Fruit fly (Drosophila melanogaster): ENCODE results near the gene CG6763.

The CG6763 gene

DNA sequence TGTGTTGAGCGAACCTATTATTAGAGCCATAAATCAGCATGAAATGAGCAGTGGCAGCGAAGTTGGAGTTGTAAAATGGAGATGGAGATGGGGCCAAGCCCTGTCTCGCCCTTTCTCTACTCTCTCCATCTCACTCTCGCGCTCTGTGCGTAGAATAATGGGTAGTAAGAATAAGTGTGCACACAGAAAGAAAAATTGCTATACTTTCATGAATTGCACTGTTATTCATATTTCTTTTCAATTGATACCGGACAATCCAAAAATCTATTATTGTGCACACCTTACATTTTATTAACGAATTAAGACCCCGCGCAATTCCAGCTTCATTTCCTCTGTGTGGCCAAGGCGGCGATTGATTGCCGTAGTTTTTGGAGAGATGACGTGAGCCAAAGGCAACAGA, 4.0 kb upstream of the CG6763 start:
- no peak for TF ChIP-seq Poxn (GFP tag; IDR thresholded peaks at IDR 0.05)
- TF ChIP-seq HmgD (GFP tag; optimal IDR thresholded peaks at IDR 0.05) = no peak
- no peak for TF ChIP-seq Nf-YA (GFP tag; IDR thresholded peaks at IDR 0.05)
- no peak for TF ChIP-seq dan (GFP tag; IDR thresholded peaks at IDR 0.05)
- TF ChIP-seq CG12299 (tag; optimal IDR thresholded peaks at IDR 0.05) = no peak
- TF ChIP-seq CG9727 (GFP tag; optimal IDR thresholded peaks at IDR 0.05) = peak; percentile 18
- TF ChIP-seq phol (tag; optimal IDR thresholded peaks at IDR 0.05) = peak; percentile 7
- no peak for TF ChIP-seq CG1647 (GFP tag; optimal IDR thresholded peaks at IDR 0.05)
- TF ChIP-seq CG7556 (GFP tag; optimal IDR thresholded peaks at IDR 0.05) = no peak
- no peak for TF ChIP-seq gt (GFP tag; IDR thresholded peaks at IDR 0.05)
- no peak for TF ChIP-seq pb (GFP tag; optimal IDR thresholded peaks at IDR 0.05)
- 0 out of 2 replicates have a peak, but pooled peaks have one; percentile 13 for TF ChIP-seq CG31224 (GFP tag; IDR thresholded peaks at IDR 0.05)
- no peak for TF ChIP-seq corto (GFP tag; optimal IDR thresholded peaks at IDR 0.05)
- peak; percentile 0 for TF ChIP-seq lab (GFP tag; optimal IDR thresholded peaks at IDR 0.05)
- TF ChIP-seq CG9817 (tag; optimal IDR thresholded peaks at IDR 0.05) = no peak
- TF ChIP-seq Med (GFP tag) = peak; percentile 45
- TF ChIP-seq row (GFP tag; IDR thresholded peaks at IDR 0.05) = peak; percentile 34; the same call in 1 of the 3 replicates
- TF ChIP-seq CG12391 (tag; optimal IDR thresholded peaks at IDR 0.05) = peak; percentile 7
- no peak for TF ChIP-seq CG11504 (tag; optimal IDR thresholded peaks at IDR 0.05)
- no peak for TF ChIP-seq her (GFP tag; optimal IDR thresholded peaks at IDR 0.05)
- no peak for TF ChIP-seq wor (GFP tag; IDR thresholded peaks at IDR 0.05)
- no peak for TF ChIP-seq CG16779 (GFP tag; IDR thresholded peaks at IDR 0.05)
- TF ChIP-seq gsb (GFP tag; IDR thresholded peaks at IDR 0.05) = no peak
- TF ChIP-seq CG34422 (GFP tag; IDR thresholded peaks at IDR 0.05) = 0 out of 3 replicates have a peak, but pooled peaks have one; percentile 29
- peak; percentile 5 for TF ChIP-seq CG30403 (GFP tag; optimal IDR thresholded peaks at IDR 0.05)
- no peak for TF ChIP-seq CG31365 (tag; optimal IDR thresholded peaks at IDR 0.05)
- peak; percentile 14 for TF ChIP-seq CG1603 (tag; optimal IDR thresholded peaks at IDR 0.05)
- TF ChIP-seq klu (GFP tag; IDR thresholded peaks at IDR 0.05) = no peak
- no peak for TF ChIP-seq cato (GFP tag; optimal IDR thresholded peaks at IDR 0.05; ENCODE audit: borderline replicate concordance)
- no peak for TF ChIP-seq CG12071 (GFP tag; optimal IDR thresholded peaks at IDR 0.05)
- no peak for TF ChIP-seq CG2875 (GFP tag; optimal IDR thresholded peaks at IDR 0.05)
- peak; percentile 4 for TF ChIP-seq dmrt11E (tag; optimal IDR thresholded peaks at IDR 0.05)
- TF ChIP-seq dysf (GFP tag; IDR thresholded peaks at IDR 0.05) = no peak
- no peak for TF ChIP-seq abd-A (tag; optimal IDR thresholded peaks at IDR 0.05)
- TF ChIP-seq sens (GFP tag) = peak; percentile 58
- TF ChIP-seq CG14667 (GFP tag; IDR thresholded peaks at IDR 0.05) = no peak
- TF ChIP-seq lmd (GFP tag; IDR thresholded peaks at IDR 0.05) = peak; percentile 29; the same call in 1 of the 2 replicates
- TF ChIP-seq CG33557 (GFP tag; optimal IDR thresholded peaks at IDR 0.05) = no peak
- no peak for TF ChIP-seq CG18619 (GFP tag; optimal IDR thresholded peaks at IDR 0.05)
- no peak for TF ChIP-seq CG8290 (GFP tag; optimal IDR thresholded peaks at IDR 0.05)
- no peak for TF ChIP-seq CG8290 (tag; optimal IDR thresholded peaks at IDR 0.05)
- TF ChIP-seq slou (GFP tag; optimal IDR thresholded peaks at IDR 0.05) = no peak
- peak in 1 of 2 experiments; percentile 11 for TF ChIP-seq Trl (optimal IDR thresholded peaks at IDR 0.05)
- peak; percentile 11 for TF ChIP-seq Trl (GFP tag; optimal IDR thresholded peaks at IDR 0.05)
- no peak for TF ChIP-seq Doc2 (GFP tag; IDR thresholded peaks at IDR 0.05)
- no peak for TF ChIP-seq CG10565 (GFP tag; optimal IDR thresholded peaks at IDR 0.05)
- no peak for TF ChIP-seq gro (GFP tag; optimal IDR thresholded peaks at IDR 0.05)
- TF ChIP-seq CG13624 (GFP tag; optimal IDR thresholded peaks at IDR 0.05) = no peak
- peak; percentile 21 for TF ChIP-seq CG7786 (GFP tag; optimal IDR thresholded peaks at IDR 0.05)
- no peak for TF ChIP-seq Chrac-16 (GFP tag; optimal IDR thresholded peaks at IDR 0.05)
- no peak for TF ChIP-seq Dad (GFP tag; optimal IDR thresholded peaks at IDR 0.05)
- TF ChIP-seq CG3726 (GFP tag; IDR thresholded peaks at IDR 0.05) = 0 out of 3 replicates have a peak, but pooled peaks have one; percentile 20
- peak; percentile 43 for TF ChIP-seq Xrp1 (GFP tag; IDR thresholded peaks at IDR 0.05)

Measured in whole organism, embryonic.